Worm (Caenorhabditis elegans) whole organism, young adult: ENCODE measurements around the gene C50D2.6.

ENCODE experiments used
- B0035.1 ChIP-seq: sonication (generic microtip); optimal IDR thresholded peaks from 2 replicates; lab custom pipeline; 2016; ENCODE audit warnings: missing genetic modification characterization, mild to moderate bottlenecking, missing compliant biosample characterization, missing genotype, missing genetic modification reagents
- B0336.3 ChIP-seq: fragments of 200-800 bp; sonication (Bioruptor generic); IDR thresholded peaks from 2 replicates; pipeline ENCODE4 v1.3.6; 2022; ENCODE audit warnings: missing genetic modification characterization, missing compliant biosample characterization
- T07F8.4 ChIP-seq: sonication (generic microtip); optimal IDR thresholded peaks from 2 replicates; lab custom pipeline; 2016; ENCODE audit warnings: mild to moderate bottlenecking, missing genetic modification characterization, moderate library complexity, missing compliant biosample characterization
- atf-7 ChIP-seq: sonication (generic microtip); optimal IDR thresholded peaks from 2 replicates; lab custom pipeline; 2017; ENCODE audit warnings: mild to moderate bottlenecking, missing genetic modification characterization, missing compliant biosample characterization
- bed-1 ChIP-seq: fragments of 200-800 bp; sonication (Bioruptor generic); IDR thresholded peaks from 2 replicates; pipeline ENCODE4 v1.3.6; 2022; ENCODE audit warnings: missing genetic modification reagents, missing genetic modification characterization, missing compliant biosample characterization
- ceh-40 ChIP-seq: fragments of 200-800 bp; sonication (Bioruptor generic); IDR thresholded peaks from 2 replicates; pipeline ENCODE4 v1.3.6; 2022; ENCODE audit warnings: missing genetic modification characterization, missing compliant biosample characterization
- dpl-1 ChIP-seq: fragments of 150-350 bp; optimal IDR thresholded peaks from 2 replicates; lab custom pipeline; 2014; ENCODE audit warnings: missing biosample characterization, missing genetic modification reagents, missing genetic modification characterization
- efl-1 ChIP-seq: fragments of 150-350 bp; optimal IDR thresholded peaks from 2 replicates; lab custom pipeline; 2014; ENCODE audit warnings: missing biosample characterization, missing genetic modification reagents, missing genetic modification characterization
- egrh-3 ChIP-seq: fragments of 200-800 bp; sonication (Bioruptor generic); IDR thresholded peaks from 2 replicates; pipeline ENCODE4 v1.3.6; 2022; ENCODE audit warnings: missing genetic modification reagents, missing genetic modification characterization, missing compliant biosample characterization
- madf-8 ChIP-seq: fragments of 200-800 bp; sonication (Bioruptor generic); conservative IDR thresholded peaks from 2 replicates; pipeline ENCODE4 v1.3.6; 2022; ENCODE audit warnings: missing genetic modification reagents, missing genetic modification characterization, missing compliant biosample characterization
- mcd-1 ChIP-seq: fragments of 200-800 bp; sonication (Bioruptor generic); IDR thresholded peaks from 2 replicates; pipeline ENCODE4 v1.3.6; 2022; ENCODE audit warnings: missing genetic modification reagents, missing genetic modification characterization, missing compliant biosample characterization
- pha-4 ChIP-seq: fragments of 150-350 bp; sonication (generic microtip); optimal IDR thresholded peaks from 2 replicates; lab custom pipeline; 2014; ENCODE audit warnings: missing biosample characterization, missing genetic modification reagents, missing genetic modification characterization
- snpc-1.3 ChIP-seq: sonication (generic microtip); optimal IDR thresholded peaks from 2 replicates; lab custom pipeline; 2017; ENCODE audit warnings: missing genetic modification characterization, mild to moderate bottlenecking, missing compliant biosample characterization, antibody characterized with exemption, moderate library complexity, missing genotype, missing genetic modification reagents; ENCODE audit not compliant: insufficient read depth
- snpc-4 ChIP-seq, 5 experiments: fragments of 150-350 bp in 1 of 5; sonication (generic microtip) in 4 of 5; optimal IDR thresholded peaks; 2 replicates each; lab custom pipeline; 2014 to 2018; ENCODE audit warnings: missing genetic modification characterization in 5 of 5, missing biosample characterization in 3 of 5, antibody characterized with exemption in 2 of 5, mild to moderate bottlenecking in 2 of 5, missing compliant biosample characterization in 2 of 5, missing genotype in 2 of 5, moderate library complexity in 2 of 5, missing genetic modification reagents in 1 of 5

ce11 chrII:50862-51261 lies 33.4 kb upstream of the C50D2.6 start:
- TF ChIP-seq bed-1 (GFP tag; lab: Robert Waterston, UW) (no peak), snpc-1.3 (tag; lab: Kevin White, UChicago) (no peak), efl-1 (GFP tag; lab: Kevin White, UChicago) (no peak), ceh-40 (no peak), B0035.1 (tag; lab: Kevin White, UChicago) (no peak), dpl-1 (no peak), B0336.3 (no peak), pha-4 (tag; lab: Kevin White, UChicago) (no peak), egrh-3 (GFP tag; lab: Robert Waterston, UW) (no peak), atf-7 (tag; lab: Kevin White, UChicago) (no peak), mcd-1 (GFP tag; lab: Robert Waterston, UW) (no peak), madf-8 (GFP tag; lab: Robert Waterston, UW) (no peak), T07F8.4 (tag; lab: Kevin White, UChicago) (no peak), snpc-4 (GFP tag; optimal IDR thresholded peaks at IDR 0.05; lab: Kevin White, UChicago) (no peak), snpc-4 (tag; optimal IDR thresholded peaks at IDR 0.05; lab: Kevin White, UChicago) (no peak)
